Worm (Caenorhabditis elegans): ENCODE measurements around the gene Y32H12A.6.
A peak's percentile ranks its signal among the peaks of the same experiment; 100 is the strongest.

Gene Y32H12A.6

DNA sequence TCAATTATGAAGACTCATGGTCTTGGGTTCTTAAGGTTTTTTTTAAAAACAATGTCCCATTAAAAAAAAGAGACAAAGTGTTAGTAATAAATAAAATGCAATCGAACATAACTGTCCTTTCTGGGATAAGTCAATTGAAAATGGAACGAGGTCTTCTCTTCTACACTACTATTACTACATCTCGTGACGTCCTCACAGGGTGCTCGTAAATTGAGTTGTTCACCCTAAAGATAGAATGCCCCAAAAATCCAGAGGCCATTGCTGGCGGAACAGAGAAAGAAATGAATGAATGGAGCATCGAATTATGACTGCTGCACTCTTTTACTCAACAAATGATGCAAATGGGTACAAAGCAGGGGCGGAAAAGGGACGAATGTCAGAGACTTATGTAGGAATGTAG, 20.4 kb upstream of the Y32H12A.6 start:
- peak; percentile 80 for TF ChIP-seq unc-42 (tag; optimal IDR thresholded peaks at IDR 0.05)
- no peak for TF ChIP-seq pros-1 (tag; optimal IDR thresholded peaks at IDR 0.05)

DNA sequence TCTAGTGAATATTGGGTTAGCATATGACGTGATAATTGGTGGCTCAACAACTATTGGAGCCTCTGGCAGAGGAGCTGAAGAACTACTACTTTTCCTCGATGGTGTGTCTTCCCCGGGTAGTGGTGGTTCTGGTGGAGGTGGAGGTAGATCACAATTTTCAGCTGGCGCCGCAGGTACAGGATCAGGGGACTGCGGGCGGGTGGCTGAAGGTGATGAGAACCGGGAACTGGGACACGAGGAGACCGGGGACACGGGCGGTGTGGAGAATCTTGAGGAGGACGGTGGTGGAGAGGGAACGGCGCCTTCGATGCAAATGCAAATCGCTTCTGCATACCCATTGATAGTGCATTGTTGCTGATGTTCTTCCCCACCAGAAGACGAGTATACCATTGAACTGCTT, 13.8 kb upstream of the Y32H12A.6 start:
- TF ChIP-seq C08G9.2 (tag; optimal IDR thresholded peaks at IDR 0.05): no peak
- TF ChIP-seq sox-4 (tag; optimal IDR thresholded peaks at IDR 0.05): no peak
- TF ChIP-seq hlh-13 (GFP tag; optimal IDR thresholded peaks at IDR 0.05): no peak
- no peak for TF ChIP-seq dmd-4 (tag; optimal IDR thresholded peaks at IDR 0.05; ENCODE audit: borderline replicate concordance)
- TF ChIP-seq hlh-30 (tag; optimal IDR thresholded peaks at IDR 0.05; ENCODE audit: insufficient read depth): no peak
- TF ChIP-seq ttx-3 (tag; optimal IDR thresholded peaks at IDR 0.05): no peak
- TF ChIP-seq fax-1 (tag; optimal IDR thresholded peaks at IDR 0.05): no peak
- no peak for TF ChIP-seq dve-1 (tag; optimal IDR thresholded peaks at IDR 0.05)
- no peak for TF ChIP-seq hlh-15 (tag; optimal IDR thresholded peaks at IDR 0.05)
- no peak for TF ChIP-seq ceh-24 (tag; optimal IDR thresholded peaks at IDR 0.05)
- TF ChIP-seq unc-86 (tag; optimal IDR thresholded peaks at IDR 0.05): no peak
- no peak for TF ChIP-seq ceh-9 (tag; optimal IDR thresholded peaks at IDR 0.05)
- no peak for TF ChIP-seq ceh-22 (tag; optimal IDR thresholded peaks at IDR 0.05)
- no peak for TF ChIP-seq ahr-1 (tag; optimal IDR thresholded peaks at IDR 0.05)
- no peak for TF ChIP-seq ceh-30 (tag; optimal IDR thresholded peaks at IDR 0.05)

DNA sequence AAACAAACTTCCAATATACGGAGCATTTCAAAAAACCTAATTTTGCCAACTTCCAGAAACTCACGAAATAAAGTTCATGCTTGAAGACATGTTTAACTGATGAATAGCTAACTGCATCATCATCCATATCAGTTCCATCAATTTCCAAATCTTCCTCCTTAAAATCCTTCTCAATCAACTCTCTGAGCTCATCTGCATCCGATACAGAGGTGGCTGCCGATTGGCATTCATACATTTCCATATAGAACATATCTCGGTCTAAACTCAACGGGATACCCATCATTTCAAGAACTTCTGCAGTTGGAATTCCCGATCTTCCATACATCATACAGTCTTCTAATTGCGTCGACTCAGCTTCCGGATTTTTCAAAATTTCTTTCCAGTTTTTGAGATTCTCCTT, 7.4 kb upstream of the Y32H12A.6 start:
- TF ChIP-seq hlh-13 (GFP tag; optimal IDR thresholded peaks at IDR 0.05) (no peak), ttx-3 (tag; optimal IDR thresholded peaks at IDR 0.05) (no peak), K09A11.1 (tag; optimal IDR thresholded peaks at IDR 0.05; ENCODE audit: insufficient read depth) (no peak), elt-4 (tag; optimal IDR thresholded peaks at IDR 0.05) (no peak), hlh-30 (tag; optimal IDR thresholded peaks at IDR 0.05; ENCODE audit: insufficient read depth) (no peak), Y22D7AL.16 (tag; optimal IDR thresholded peaks at IDR 0.05) (no peak), unc-86 (tag; optimal IDR thresholded peaks at IDR 0.05) (no peak), F13H6.1 (tag; optimal IDR thresholded peaks at IDR 0.05) (no peak), ztf-16 (tag; optimal IDR thresholded peaks at IDR 0.05) (no peak), lim-6 (tag; optimal IDR thresholded peaks at IDR 0.05) (no peak), ceh-6 (GFP tag; optimal IDR thresholded peaks at IDR 0.05) (no peak)

DNA sequence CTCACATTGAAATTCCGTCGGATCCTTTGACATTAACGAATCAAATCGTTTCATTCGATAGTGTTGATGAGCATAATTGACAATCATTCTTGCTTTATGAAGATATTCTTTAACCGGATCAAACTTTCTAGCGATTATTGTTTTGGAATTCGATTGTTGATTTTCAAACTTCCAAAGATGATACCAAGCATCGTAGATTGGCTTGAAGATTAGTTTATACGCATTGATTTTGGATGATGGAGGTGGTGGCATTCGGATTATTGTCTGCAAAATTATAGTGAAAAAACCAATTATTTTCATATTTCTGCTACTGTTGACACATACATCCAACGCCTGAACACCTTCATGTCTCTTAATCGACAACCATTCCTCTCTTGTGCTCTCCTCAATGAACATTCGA, 6.1 kb upstream of the Y32H12A.6 start:
- no peak for TF ChIP-seq C08G9.2 (tag; optimal IDR thresholded peaks at IDR 0.05)
- no peak for TF ChIP-seq K02D7.2 (tag; optimal IDR thresholded peaks at IDR 0.05)
- no peak for TF ChIP-seq unc-3 (GFP tag; conservative IDR thresholded peaks at IDR 0.05)
- TF ChIP-seq unc-3 (tag; optimal IDR thresholded peaks at IDR 0.05): no peak
- no peak for TF ChIP-seq elt-4 (tag; optimal IDR thresholded peaks at IDR 0.05)
- no peak for TF ChIP-seq npax-4 (tag; optimal IDR thresholded peaks at IDR 0.05)

DNA sequence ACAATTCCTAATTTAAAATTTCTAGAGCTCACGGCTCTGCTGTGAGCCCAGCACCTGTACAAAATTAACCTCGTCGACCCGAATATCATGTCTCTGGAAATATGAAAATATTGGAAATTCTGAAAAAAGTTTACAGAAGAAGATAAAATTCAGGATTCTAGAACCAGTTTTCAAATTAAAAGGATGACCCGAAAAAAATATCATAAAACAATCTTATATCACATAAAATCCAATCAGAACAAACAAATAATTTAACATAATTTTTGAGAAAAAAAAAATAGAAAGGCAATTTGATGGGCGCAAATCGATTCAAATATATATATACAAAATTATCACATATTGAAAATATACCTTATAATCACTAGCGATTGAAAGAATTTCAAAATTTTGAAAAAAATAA, 3.3 kb upstream of the Y32H12A.6 start, which contains the start of gene Y32H12A.7:
Gene Y32H12A.7, minus strand, starts transcription at position 101 of the 400 bp plus-strand sequence.
- no peak for TF ChIP-seq elt-4 (tag; optimal IDR thresholded peaks at IDR 0.05)
- no peak for TF ChIP-seq gmeb-2 (tag; optimal IDR thresholded peaks at IDR 0.05)
- no peak for TF ChIP-seq hlh-30 (tag; optimal IDR thresholded peaks at IDR 0.05; ENCODE audit: insufficient read depth)
- no peak for TF ChIP-seq mec-3 (tag; optimal IDR thresholded peaks at IDR 0.05; ENCODE audit: borderline replicate concordance)

DNA sequence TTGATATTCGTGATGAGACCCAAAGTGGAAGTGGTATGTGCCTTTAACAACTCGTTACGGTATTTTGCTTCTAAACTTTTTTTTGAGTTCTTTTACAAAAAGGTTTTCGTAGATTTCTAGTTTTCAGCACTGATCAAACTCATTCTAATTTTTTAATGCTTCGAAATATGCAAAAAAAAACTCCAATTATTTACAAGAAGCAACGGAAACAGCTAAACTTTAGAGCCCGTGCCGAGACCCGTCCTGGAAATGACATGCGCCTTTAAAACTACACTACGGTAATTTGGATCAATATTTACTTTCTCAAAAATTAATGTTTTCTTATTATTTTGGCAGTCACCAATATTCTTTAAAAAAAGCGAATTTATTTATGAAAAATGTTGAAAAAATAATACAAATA, 1.4 kb downstream of the Y32H12A.6 start:
- TF ChIP-seq gmeb-2 (tag; optimal IDR thresholded peaks at IDR 0.05) (no peak), pros-1 (tag; optimal IDR thresholded peaks at IDR 0.05) (no peak), hlh-30 (tag; optimal IDR thresholded peaks at IDR 0.05; ENCODE audit: insufficient read depth) (no peak), unc-55 (GFP tag; optimal IDR thresholded peaks at IDR 0.05) (no peak), ceh-24 (tag; optimal IDR thresholded peaks at IDR 0.05) (no peak), ceh-34 (tag; optimal IDR thresholded peaks at IDR 0.05) (no peak), ahr-1 (tag; optimal IDR thresholded peaks at IDR 0.05) (no peak), Y22D7AL.16 (tag; optimal IDR thresholded peaks at IDR 0.05) (no peak), elt-2 (tag; optimal IDR thresholded peaks at IDR 0.05) (no peak), nhr-11 (tag; optimal IDR thresholded peaks at IDR 0.05) (no peak)

Data from whole organism, late embryonic.